Worm (Caenorhabditis elegans) whole organism, mixed stage, embryonic: ENCODE measurements around the gene F23D12.4.

ENCODE experiments used
- bed-3 ChIP-seq: fragments of 200-800 bp; sonication (Bioruptor generic); optimal IDR thresholded peaks from 3 replicates; lab custom pipeline; 2018; ENCODE audit warnings: mild to moderate bottlenecking, missing genetic modification characterization, moderate library complexity, missing compliant biosample characterization
- blmp-1 ChIP-seq: fragments of 150-350 bp; optimal IDR thresholded peaks from 2 replicates; lab custom pipeline; 2014; ENCODE audit warnings: missing biosample characterization, missing genetic modification characterization
- ceh-39 ChIP-seq: fragments of 150-350 bp; optimal IDR thresholded peaks from 2 replicates; lab custom pipeline; 2014; ENCODE audit warnings: missing biosample characterization, missing genetic modification characterization
- ceh-43 ChIP-seq: fragments of 200-800 bp; sonication (Bioruptor generic); optimal IDR thresholded peaks from 2 replicates; lab custom pipeline; 2018; ENCODE audit warnings: mild to moderate bottlenecking, missing genetic modification characterization, moderate library complexity, missing compliant biosample characterization
- ceh-83 ChIP-seq: fragments of 200-800 bp; sonication (Bioruptor generic); optimal IDR thresholded peaks from 2 replicates; lab custom pipeline; 2018; ENCODE audit warnings: mild to moderate bottlenecking, missing genetic modification characterization, missing compliant biosample characterization
- ces-1 ChIP-seq: fragments of 150-350 bp; optimal IDR thresholded peaks from 2 replicates; lab custom pipeline; 2014; ENCODE audit warnings: missing biosample characterization, missing genetic modification reagents, missing genetic modification characterization
- cnd-1 ChIP-seq: fragments of 200-800 bp; sonication (Bioruptor generic); optimal IDR thresholded peaks from 2 replicates; lab custom pipeline; 2018; ENCODE audit warnings: mild to moderate bottlenecking, missing genetic modification characterization, missing compliant biosample characterization
- drap-1 ChIP-seq: fragments of 200-800 bp; sonication (Bioruptor generic); optimal IDR thresholded peaks from 3 replicates; lab custom pipeline; 2018; ENCODE audit warnings: mild to moderate bottlenecking, missing genetic modification characterization, missing compliant biosample characterization
- elt-1 ChIP-seq: sonication (generic microtip); optimal IDR thresholded peaks from 2 replicates; lab custom pipeline; 2017; ENCODE audit warnings: missing genetic modification characterization, mild to moderate bottlenecking, missing compliant biosample characterization, antibody characterized with exemption, moderate library complexity, borderline replicate concordance; ENCODE audit not compliant: insufficient read depth
- elt-3 ChIP-seq: fragments of 150-350 bp; optimal IDR thresholded peaks from 2 replicates; lab custom pipeline; 2014; ENCODE audit warnings: missing biosample characterization, missing genetic modification characterization
- flh-1 ChIP-seq: fragments of 200-800 bp; sonication (Bioruptor generic); optimal IDR thresholded peaks from 2 replicates; lab custom pipeline; 2018; ENCODE audit warnings: mild to moderate bottlenecking, missing genetic modification characterization, moderate library complexity, missing compliant biosample characterization
- hlh-1 ChIP-seq: fragments of 150-350 bp; optimal IDR thresholded peaks from 2 replicates; lab custom pipeline; 2014; ENCODE audit warnings: missing biosample characterization, missing genetic modification reagents, missing genetic modification characterization
- lin-13 ChIP-seq: fragments of 150-350 bp; optimal IDR thresholded peaks from 2 replicates; lab custom pipeline; 2014; ENCODE audit warnings: missing biosample characterization, missing genetic modification characterization
- lsy-2 ChIP-seq: fragments of 150-350 bp; optimal IDR thresholded peaks from 2 replicates; lab custom pipeline; 2014; ENCODE audit warnings: missing biosample characterization, missing genetic modification characterization
- mab-5 ChIP-seq: fragments of 150-350 bp; optimal IDR thresholded peaks from 2 replicates; lab custom pipeline; 2014; ENCODE audit warnings: missing biosample characterization, missing genetic modification characterization
- mep-1 ChIP-seq: fragments of 150-350 bp; optimal IDR thresholded peaks from 2 replicates; lab custom pipeline; 2017; ENCODE audit warnings: missing biosample characterization, missing genetic modification reagents, missing genetic modification characterization, inconsistent platforms
- mls-2 ChIP-seq: sonication (generic microtip); optimal IDR thresholded peaks from 2 replicates; lab custom pipeline; 2016; ENCODE audit warnings: mild to moderate bottlenecking, missing genetic modification characterization, moderate library complexity, missing compliant biosample characterization
- nhr-12 ChIP-seq: fragments of 150-350 bp; optimal IDR thresholded peaks from 2 replicates; lab custom pipeline; 2014; ENCODE audit warnings: missing biosample characterization, missing genetic modification characterization
- nhr-2 ChIP-seq: fragments of 150-350 bp; optimal IDR thresholded peaks from 2 replicates; lab custom pipeline; 2014; ENCODE audit warnings: missing biosample characterization, missing genetic modification characterization
- nhr-237 ChIP-seq: fragments of 150-350 bp; optimal IDR thresholded peaks from 2 replicates; lab custom pipeline; 2014; ENCODE audit warnings: missing biosample characterization, missing genetic modification characterization
- nhr-28 ChIP-seq: fragments of 150-350 bp; optimal IDR thresholded peaks from 2 replicates; lab custom pipeline; 2014; ENCODE audit warnings: missing biosample characterization, missing genetic modification characterization
- nhr-76 ChIP-seq: sonication (generic microtip); optimal IDR thresholded peaks from 2 replicates; lab custom pipeline; 2017; ENCODE audit warnings: missing biosample characterization, missing genetic modification characterization
- pha-4 ChIP-seq: fragments of 150-350 bp; optimal IDR thresholded peaks from 2 replicates; lab custom pipeline; 2018; ENCODE audit warnings: missing biosample characterization, missing genetic modification reagents, missing genetic modification characterization
- sem-2 ChIP-seq: fragments of 200-800 bp; sonication (Bioruptor generic); optimal IDR thresholded peaks from 2 replicates; lab custom pipeline; 2018; ENCODE audit warnings: mild to moderate bottlenecking, missing genetic modification characterization, missing compliant biosample characterization
- snpc-4 ChIP-seq: fragments of 150-350 bp; optimal IDR thresholded peaks from 2 replicates; lab custom pipeline; 2014; ENCODE audit warnings: missing biosample characterization, missing genetic modification characterization
- sptf-1 ChIP-seq: sonication (generic microtip); optimal IDR thresholded peaks from 2 replicates; lab custom pipeline; 2017; ENCODE audit warnings: mild to moderate bottlenecking, missing genetic modification characterization, moderate library complexity, missing compliant biosample characterization
- tbx-8 ChIP-seq: fragments of 200-800 bp; sonication (Bioruptor generic); optimal IDR thresholded peaks from 2 replicates; lab custom pipeline; 2018; ENCODE audit warnings: mild to moderate bottlenecking, missing genetic modification characterization, moderate library complexity, missing compliant biosample characterization
- unc-120 ChIP-seq: sonication (generic microtip); optimal IDR thresholded peaks from 2 replicates; lab custom pipeline; 2017; ENCODE audit warnings: missing genetic modification characterization, missing compliant biosample characterization; ENCODE audit not compliant: poor library complexity, severe bottlenecking
- unc-39 ChIP-seq: fragments of 150-350 bp; optimal IDR thresholded peaks from 2 replicates; lab custom pipeline; 2014; ENCODE audit warnings: missing biosample characterization, missing genetic modification characterization
- zip-8 ChIP-seq: fragments of 150-350 bp; optimal IDR thresholded peaks from 2 replicates; lab custom pipeline; 2014; ENCODE audit warnings: missing biosample characterization, missing genetic modification characterization
- ztf-11 ChIP-seq: fragments of 150-350 bp; optimal IDR thresholded peaks from 2 replicates; lab custom pipeline; 2014; ENCODE audit warnings: missing biosample characterization, missing genetic modification characterization

Gene F23D12.4

DNA sequence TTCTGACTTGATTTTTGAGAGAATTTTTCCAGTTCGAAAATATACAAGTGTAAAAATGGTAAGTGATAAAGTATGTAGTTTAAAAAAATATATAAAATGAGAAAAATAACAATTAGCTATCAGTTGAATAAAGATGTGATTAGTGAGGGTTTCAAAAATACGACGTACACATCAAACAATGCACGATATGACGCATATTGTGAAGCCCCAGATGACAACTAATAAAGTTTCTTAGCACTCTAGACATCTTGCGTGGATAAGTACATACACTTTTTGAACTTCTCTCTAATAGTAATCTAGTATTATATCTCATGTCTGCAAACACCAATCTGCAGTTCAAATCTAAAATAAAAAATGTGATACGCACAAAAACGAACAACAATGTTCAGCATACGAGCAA, 14.4 kb upstream of the F23D12.4 start:
- TF ChIP-seq snpc-4 (no peak), lin-13 (tag; lab: Kevin White, UChicago) (no peak), ztf-11 (tag; lab: Kevin White, UChicago) (no peak), sptf-1 (tag; lab: Kevin White, UChicago) (no peak), tbx-8 (GFP tag; lab: Kevin White, UChicago) (no peak), hlh-1 (tag; lab: Kevin White, UChicago) (no peak), flh-1 (GFP tag; lab: Kevin White, UChicago) (no peak), nhr-237 (tag; lab: Kevin White, UChicago) (no peak), mab-5 (tag; lab: Kevin White, UChicago) (no peak), zip-8 (no peak), nhr-12 (tag; lab: Kevin White, UChicago) (no peak), nhr-2 (tag; lab: Kevin White, UChicago) (no peak), ces-1 (GFP tag; lab: Kevin White, UChicago) (no peak), unc-120 (tag; lab: Kevin White, UChicago) (no peak), cnd-1 (tag; lab: Kevin White, UChicago) (no peak), nhr-76 (no peak), bed-3 (GFP tag; lab: Kevin White, UChicago) (no peak)

DNA sequence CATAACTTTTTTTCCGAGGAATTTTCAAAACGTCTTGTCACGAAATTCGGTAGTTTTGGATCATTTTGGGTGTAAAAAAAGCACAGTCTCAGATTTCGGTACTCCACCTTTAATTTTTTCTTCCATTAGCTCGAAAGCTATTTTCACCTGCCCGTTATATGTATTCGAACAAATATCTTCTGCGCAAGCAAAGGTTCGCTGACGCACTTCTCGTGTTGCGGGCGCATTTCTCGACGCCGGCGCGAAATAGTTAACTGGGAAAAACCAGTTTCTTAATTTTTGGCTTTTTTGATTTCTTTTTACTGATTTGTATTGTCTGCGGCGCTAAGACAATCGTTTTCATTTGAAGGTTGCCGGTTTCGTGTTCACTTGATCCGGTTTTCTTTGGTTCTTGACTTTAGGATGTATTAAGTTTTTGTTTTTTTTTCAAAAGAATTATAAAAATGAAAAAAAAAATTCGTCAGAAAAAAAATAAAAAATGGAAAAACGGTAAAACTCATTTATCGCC, 9.1 kb upstream of the F23D12.4 start:
- TF ChIP-seq lin-13 (tag; lab: Kevin White, UChicago) (no peak), pha-4 (tag; lab: Kevin White, UChicago) (no peak), hlh-1 (tag; lab: Kevin White, UChicago) (no peak), sem-2 (no peak), mls-2 (tag; lab: Kevin White, UChicago) (no peak), elt-1 (tag; lab: Kevin White, UChicago) (no peak), ceh-83 (GFP tag; lab: Kevin White, UChicago) (no peak), lsy-2 (tag; lab: Kevin White, UChicago) (no peak), drap-1 (GFP tag; lab: Kevin White, UChicago) (no peak), blmp-1 (no peak), nhr-2 (tag; lab: Kevin White, UChicago) (no peak), nhr-12 (tag; lab: Kevin White, UChicago) (no peak), nhr-28 (tag; lab: Kevin White, UChicago) (no peak), ceh-39 (tag; lab: Kevin White, UChicago) (no peak)

DNA sequence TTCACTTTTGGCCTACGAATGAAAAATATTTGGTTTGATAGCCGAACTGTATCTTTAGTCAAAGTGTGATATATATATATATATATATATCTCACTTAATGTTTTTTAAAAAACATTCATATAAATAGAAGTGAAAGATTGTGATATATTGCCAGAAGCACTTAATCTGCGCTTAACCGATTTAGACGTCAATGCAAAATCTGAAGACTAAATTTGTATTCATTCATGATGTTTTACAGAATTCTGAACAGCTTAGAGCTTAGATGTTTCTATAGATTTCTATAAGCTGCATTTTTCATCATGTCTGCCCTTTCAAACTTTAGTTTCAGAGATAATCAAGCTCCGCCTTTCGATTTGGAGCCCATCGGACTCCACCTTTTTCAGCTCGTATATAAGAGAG, 2.5 kb upstream of the F23D12.4 start, which contains the start of gene F23D12.3:
Gene F23D12.3 (plus strand): TSS at position 301 of the 400 bp plus-strand sequence.
- TF ChIP-seq nhr-76 (no peak), mab-5 (tag; lab: Kevin White, UChicago) (no peak), sem-2 (no peak), unc-120 (tag; lab: Kevin White, UChicago) (no peak)

DNA sequence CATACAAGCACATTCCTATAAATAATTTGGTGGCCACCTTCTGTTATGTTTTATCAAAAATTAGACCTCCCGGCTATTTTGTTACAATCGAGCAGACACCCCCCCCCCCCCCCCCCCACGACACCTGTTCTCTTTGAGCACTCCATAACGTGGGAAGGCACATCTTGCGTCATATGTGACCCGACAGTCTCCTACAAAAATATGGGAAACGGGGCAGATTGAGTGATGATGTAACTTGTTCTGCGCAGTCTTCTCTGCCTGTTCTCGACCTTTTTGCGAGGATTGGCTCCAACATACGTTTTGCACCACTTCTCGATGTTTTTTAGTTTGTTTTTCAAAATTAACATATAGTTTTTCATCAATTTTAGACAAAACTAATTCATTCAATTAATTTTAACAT, 2.7 kb downstream of the F23D12.4 start:
- TF ChIP-seq tbx-8 (GFP tag; lab: Kevin White, UChicago) (no peak), drap-1 (GFP tag; lab: Kevin White, UChicago) (no peak), cnd-1 (tag; lab: Kevin White, UChicago) (peak; percentile 52), sptf-1 (tag; lab: Kevin White, UChicago) (no peak), hlh-1 (tag; lab: Kevin White, UChicago) (peak; percentile 33), zip-8 (peak; percentile 88), nhr-2 (tag; lab: Kevin White, UChicago) (peak; percentile 54)

DNA sequence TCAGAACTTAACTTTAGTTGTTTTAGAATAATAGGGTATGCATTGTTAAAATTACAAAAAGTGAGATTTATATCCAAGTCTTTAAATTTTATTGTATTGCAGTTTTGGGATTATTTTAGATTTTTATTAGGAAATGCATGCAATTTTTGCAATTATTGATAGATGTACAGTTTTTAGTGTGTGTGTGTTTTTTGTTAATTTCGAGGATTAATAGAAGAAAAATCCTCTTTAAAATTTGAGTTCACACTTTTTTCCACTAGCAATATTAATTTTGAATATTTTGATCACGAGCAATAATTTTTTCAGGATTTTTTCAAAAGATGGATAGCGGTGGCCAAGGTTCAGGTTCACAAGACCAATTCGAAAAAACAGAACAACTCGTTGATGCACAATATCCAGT, 3.1 kb downstream of the F23D12.4 start, which contains the start of gene jmjd-3.2:
Gene jmjd-3.2 (plus strand): TSS at position 301 of the 400 bp plus-strand sequence.
- no peak for TF ChIP-seq nhr-237 (tag; lab: Kevin White, UChicago)
- no peak for TF ChIP-seq bed-3 (GFP tag; lab: Kevin White, UChicago)
- TF ChIP-seq ceh-43 (GFP tag; lab: Kevin White, UChicago): no peak
- no peak for TF ChIP-seq snpc-4
- no peak for TF ChIP-seq nhr-2 (tag; lab: Kevin White, UChicago)
- TF ChIP-seq hlh-1 (tag; lab: Kevin White, UChicago): no peak
- no peak for TF ChIP-seq lin-13 (tag; lab: Kevin White, UChicago)
- TF ChIP-seq ces-1 (GFP tag; lab: Kevin White, UChicago): no peak
- no peak for TF ChIP-seq elt-3
- TF ChIP-seq sem-2: no peak
- TF ChIP-seq mep-1 (tag; lab: Kevin White, UChicago): no peak
- no peak for TF ChIP-seq unc-39 (tag; lab: Kevin White, UChicago)
- no peak for TF ChIP-seq mab-5 (tag; lab: Kevin White, UChicago)
- no peak for TF ChIP-seq cnd-1 (tag; lab: Kevin White, UChicago)
